Fruit fly (Drosophila melanogaster) whole organism, embryonic: ENCODE measurements around the gene dUTPase.
A peak's percentile ranks its signal among the peaks of the same experiment; 100 is the strongest.

ENCODE experiments used
- Abd-B ChIP-seq: fragments of 200-800 bp; sonication (Bioruptor generic); optimal IDR thresholded peaks from 2 replicates; lab custom pipeline; 2018; ENCODE audit warnings: missing biosample characterization, mild to moderate bottlenecking, missing genetic modification characterization, moderate library complexity
- CG12299 ChIP-seq: fragments of 200-800 bp; sonication (Bioruptor generic); optimal IDR thresholded peaks from 2 replicates; lab custom pipeline; 2018; ENCODE audit warnings: missing biosample characterization, mild to moderate bottlenecking, missing genetic modification characterization
- CG13424 ChIP-seq: fragments of 200-800 bp; sonication (Bioruptor generic); optimal IDR thresholded peaks from 2 replicates; lab custom pipeline; 2019; ENCODE audit warnings: missing biosample characterization, mild to moderate bottlenecking, missing genetic modification characterization, moderate library complexity
- CG13775 ChIP-seq: fragments of 200-800 bp; sonication (Bioruptor generic); optimal IDR thresholded peaks from 3 replicates; lab custom pipeline; 2017; ENCODE audit warnings: missing biosample characterization, mild to moderate bottlenecking, missing genetic modification characterization
- CG17186 ChIP-seq: fragments of 200-800 bp; sonication (Bioruptor generic); optimal IDR thresholded peaks from 3 replicates; lab custom pipeline; 2017; ENCODE audit warnings: missing biosample characterization, missing genetic modification reagents, missing genetic modification characterization
- CG17829 ChIP-seq: fragments of 200-800 bp; optimal IDR thresholded peaks from 2 replicates; lab custom pipeline; 2019; ENCODE audit warnings: missing biosample characterization, mild to moderate bottlenecking, missing genetic modification characterization, moderate library complexity
- CG1792 ChIP-seq: fragments of 200-800 bp; sonication (Bioruptor generic); optimal IDR thresholded peaks from 2 replicates; lab custom pipeline; 2016; ENCODE audit warnings: missing biosample characterization, missing genetic modification characterization
- CG18011 ChIP-seq: fragments of 200-800 bp; sonication (Bioruptor generic); optimal IDR thresholded peaks from 2 replicates; lab custom pipeline; 2017; ENCODE audit warnings: missing biosample characterization, missing genetic modification characterization, mild to moderate bottlenecking, moderate library complexity, missing genotype
- CG2116 ChIP-seq: fragments of 200-800 bp; sonication (Bioruptor generic); optimal IDR thresholded peaks from 3 replicates; lab custom pipeline; 2018; ENCODE audit warnings: missing biosample characterization, mild to moderate bottlenecking, missing genetic modification characterization
- CG2889 ChIP-seq: fragments of 200-800 bp; sonication (Bioruptor generic); IDR thresholded peaks from 3 replicates; pipeline ENCODE4 v1.3.6; 2022; ENCODE audit warnings: missing biosample characterization, missing genetic modification characterization
- CG30431 ChIP-seq: fragments of 200-800 bp; sonication (Bioruptor generic); optimal IDR thresholded peaks from 2 replicates; lab custom pipeline; 2017; ENCODE audit warnings: missing biosample characterization, missing genetic modification characterization
- CG33557 ChIP-seq: fragments of 200-800 bp; sonication (Bioruptor generic); optimal IDR thresholded peaks from 2 replicates; lab custom pipeline; 2019; ENCODE audit warnings: missing biosample characterization, mild to moderate bottlenecking, missing genetic modification characterization, moderate library complexity
- CG5180 ChIP-seq: fragments of 200-800 bp; sonication (Bioruptor generic); optimal IDR thresholded peaks from 3 replicates; lab custom pipeline; 2017; ENCODE audit warnings: missing biosample characterization, missing genetic modification characterization, mild to moderate bottlenecking, moderate library complexity, missing genetic modification reagents
- CG6689 ChIP-seq: fragments of 200-800 bp; sonication (Bioruptor generic); IDR thresholded peaks from 2 replicates; pipeline ENCODE4 v1.3.6; 2022; ENCODE audit warnings: missing biosample characterization, missing genetic modification characterization
- CG6765 ChIP-seq: fragments of 200-800 bp; sonication (Bioruptor generic); optimal IDR thresholded peaks from 3 replicates; lab custom pipeline; 2017; ENCODE audit warnings: missing biosample characterization, mild to moderate bottlenecking, missing genetic modification characterization
- CG6791 ChIP-seq: fragments of 200-800 bp; sonication (Bioruptor generic); IDR thresholded peaks from 3 replicates; pipeline ENCODE4 v1.3.6; 2022; ENCODE audit warnings: missing biosample characterization, missing genetic modification characterization; ENCODE audit not compliant: partially characterized antibody
- CG7839 ChIP-seq: fragments of 200-800 bp; sonication (Bioruptor generic); optimal IDR thresholded peaks from 3 replicates; lab custom pipeline; 2018; ENCODE audit warnings: missing biosample characterization, mild to moderate bottlenecking, missing genetic modification characterization, moderate library complexity
- CG7963 ChIP-seq: fragments of 200-800 bp; sonication (Bioruptor generic); IDR thresholded peaks from 3 replicates; pipeline ENCODE4 v1.3.6; 2022; ENCODE audit warnings: missing biosample characterization, missing genetic modification characterization; ENCODE audit not compliant: partially characterized antibody
- CG8089 ChIP-seq: fragments of 200-800 bp; sonication (Bioruptor generic); optimal IDR thresholded peaks from 3 replicates; lab custom pipeline; 2016; ENCODE audit warnings: missing biosample characterization, missing genetic modification characterization
- CkIIα-i1 ChIP-seq: fragments of 200-800 bp; sonication (Bioruptor generic); IDR thresholded peaks from 2 replicates; pipeline ENCODE4 v1.3.6; 2022; ENCODE audit warnings: missing biosample characterization, missing genetic modification characterization
- CoRest ChIP-seq: fragments of 200-800 bp; sonication (Bioruptor generic); optimal IDR thresholded peaks from 3 replicates; lab custom pipeline; 2018; ENCODE audit warnings: missing biosample characterization, mild to moderate bottlenecking, missing genetic modification characterization, moderate library complexity
- Doc2 ChIP-seq: fragments of 200-800 bp; sonication (Bioruptor generic); IDR thresholded peaks from 2 replicates; pipeline ENCODE4 v1.3.6; 2022; ENCODE audit warnings: missing biosample characterization, missing genetic modification characterization
- Dp ChIP-seq: fragments of 200-800 bp; sonication (Bioruptor generic); optimal IDR thresholded peaks from 2 replicates; lab custom pipeline; 2018; ENCODE audit warnings: missing biosample characterization, mild to moderate bottlenecking, missing genetic modification characterization, moderate library complexity
- Drgx ChIP-seq: fragments of 200-800 bp; sonication (Bioruptor generic); IDR thresholded peaks from 2 replicates; pipeline ENCODE4 v1.3.6; 2022; ENCODE audit warnings: missing biosample characterization, missing genetic modification characterization
- Ets65A ChIP-seq: fragments of 200-800 bp; sonication (Bioruptor generic); peaks from one replicate; lab custom pipeline; 2016; ENCODE audit warnings: missing biosample characterization, missing genetic modification characterization
- Ets97D ChIP-seq: fragments of 200-800 bp; sonication (Bioruptor generic); optimal IDR thresholded peaks from 3 replicates; lab custom pipeline; 2016; ENCODE audit warnings: missing biosample characterization, missing genetic modification characterization
- HLH4C ChIP-seq: fragments of 200-800 bp; sonication (Bioruptor generic); IDR thresholded peaks from 3 replicates; pipeline ENCODE4 v1.3.6; 2022; ENCODE audit warnings: missing biosample characterization, missing genetic modification characterization; ENCODE audit not compliant: partially characterized antibody
- Oli ChIP-seq: fragments of 200-800 bp; sonication (Bioruptor generic); optimal IDR thresholded peaks from 2 replicates; lab custom pipeline; 2018; ENCODE audit warnings: missing biosample characterization, mild to moderate bottlenecking, missing genetic modification characterization, moderate library complexity
- Scr ChIP-seq: fragments of 200-800 bp; sonication (Bioruptor generic); IDR thresholded peaks from 2 replicates; pipeline ENCODE4 v1.3.6; 2022; ENCODE audit warnings: missing biosample characterization, missing genetic modification characterization; ENCODE audit not compliant: partially characterized antibody
- Sox100B ChIP-seq: fragments of 200-800 bp; sonication (Bioruptor generic); optimal IDR thresholded peaks from 3 replicates; lab custom pipeline; 2018; ENCODE audit warnings: missing biosample characterization, mild to moderate bottlenecking, missing genetic modification characterization
- YL-1 ChIP-seq: fragments of 200-800 bp; sonication (Bioruptor generic); optimal IDR thresholded peaks from 3 replicates; lab custom pipeline; 2017; ENCODE audit warnings: missing biosample characterization, mild to moderate bottlenecking, missing genetic modification characterization
- bigmax ChIP-seq: fragments of 200-800 bp; sonication (Bioruptor generic); optimal IDR thresholded peaks from 2 replicates; lab custom pipeline; 2018; ENCODE audit warnings: missing biosample characterization, mild to moderate bottlenecking, missing genetic modification characterization
- dimm ChIP-seq: fragments of 200-800 bp; sonication (Bioruptor generic); IDR thresholded peaks from 2 replicates; pipeline ENCODE4 v1.3.6; 2022; ENCODE audit warnings: missing biosample characterization, missing genetic modification characterization
- dysf ChIP-seq: fragments of 200-800 bp; sonication (Bioruptor generic); IDR thresholded peaks from 3 replicates; pipeline ENCODE4 v1.3.6; 2022; ENCODE audit warnings: missing biosample characterization, missing genetic modification characterization
- exex ChIP-seq: fragments of 200-800 bp; sonication (Bioruptor generic); optimal IDR thresholded peaks from 4 replicates; lab custom pipeline; 2018; ENCODE audit warnings: missing biosample characterization, mild to moderate bottlenecking, missing genetic modification characterization, moderate library complexity
- gcm2 ChIP-seq: fragments of 200-800 bp; sonication (Bioruptor generic); optimal IDR thresholded peaks from 2 replicates; lab custom pipeline; 2016; ENCODE audit warnings: missing biosample characterization, missing genetic modification characterization
- gro ChIP-seq: fragments of 200-800 bp; sonication (Bioruptor generic); optimal IDR thresholded peaks from 2 replicates; lab custom pipeline; 2016; ENCODE audit warnings: missing biosample characterization, missing genetic modification characterization
- kni ChIP-seq: fragments of 200-800 bp; sonication (Bioruptor generic); optimal IDR thresholded peaks from 3 replicates; lab custom pipeline; 2017; ENCODE audit warnings: mild to moderate bottlenecking, missing biosample characterization, missing genetic modification reagents, missing genetic modification characterization
- lov ChIP-seq, 2 experiments: fragments of 200-800 bp in 1 of 2; fragments of >200 bp in 1 of 2; sonication (Bioruptor generic) in 1 of 2; IDR thresholded peaks in 1 of 2; optimal IDR thresholded peaks in 1 of 2; 2 replicates in 1 of 2; 3 replicates in 1 of 2; pipeline versions ENCODE4 v1.3.6 to Lab custom; 2017 to 2022; ENCODE audit warnings: missing biosample characterization in 1 of 2, missing genetic modification characterization in 1 of 2
- nmo ChIP-seq: fragments of 200-800 bp; sonication (Bioruptor generic); optimal IDR thresholded peaks from 2 replicates; lab custom pipeline; 2018; ENCODE audit warnings: missing biosample characterization, mild to moderate bottlenecking, missing genetic modification characterization, moderate library complexity
- onecut ChIP-seq: fragments of 200-800 bp; sonication (Bioruptor generic); IDR thresholded peaks from 2 replicates; pipeline ENCODE4 v1.3.6; 2022; ENCODE audit warnings: missing biosample characterization, missing genetic modification characterization
- pfk ChIP-seq: fragments of 200-800 bp; sonication (Bioruptor generic); optimal IDR thresholded peaks from 2 replicates; lab custom pipeline; 2018; ENCODE audit warnings: missing biosample characterization, mild to moderate bottlenecking, missing genetic modification characterization, moderate library complexity
- phol ChIP-seq: fragments of 200-800 bp; sonication (Bioruptor generic); optimal IDR thresholded peaks from 3 replicates; lab custom pipeline; 2018; ENCODE audit warnings: missing biosample characterization, mild to moderate bottlenecking, missing genetic modification characterization, moderate library complexity
- pzg ChIP-seq: fragments of 200-800 bp; sonication (Bioruptor generic); optimal IDR thresholded peaks from 3 replicates; lab custom pipeline; 2018; ENCODE audit warnings: missing biosample characterization, mild to moderate bottlenecking, missing genetic modification characterization, moderate library complexity
- repo ChIP-seq: fragments of 200-800 bp; sonication (Bioruptor generic); optimal IDR thresholded peaks from 2 replicates; lab custom pipeline; 2016; ENCODE audit warnings: missing biosample characterization, missing genetic modification characterization
- row ChIP-seq: fragments of 200-800 bp; sonication (Bioruptor generic); IDR thresholded peaks from 3 replicates; pipeline ENCODE4 v1.3.6; 2022; ENCODE audit warnings: missing biosample characterization, missing genetic modification characterization
- stwl ChIP-seq: fragments of 200-800 bp; sonication (Bioruptor generic); optimal IDR thresholded peaks from 3 replicates; lab custom pipeline; 2018; ENCODE audit warnings: missing biosample characterization, mild to moderate bottlenecking, missing genetic modification characterization, moderate library complexity
- z ChIP-seq: fragments of 200-800 bp; sonication (Bioruptor generic); IDR thresholded peaks from 3 replicates; pipeline ENCODE4 v1.3.6; 2022; ENCODE audit warnings: missing biosample characterization, missing genetic modification characterization

dUTPase gene

dm6 chr2L:10976046-10976863 lies 34.9 kb upstream of the dUTPase start, which contains the start of the genes ATPsynG and SCAR (continued):
- no peak for TF ChIP-seq repo (GFP tag; lab: Kevin White, UChicago)
- TF ChIP-seq CG8089 (GFP tag; lab: Kevin White, UChicago), result no peak
- no peak for TF ChIP-seq CG12299 (tag; lab: Kevin White, UChicago)
- peak; percentile 79 for TF ChIP-seq YL-1 (GFP tag; lab: Kevin White, UChicago)
- TF ChIP-seq phol (tag; lab: Kevin White, UChicago), result peak; percentile 31
- TF ChIP-seq Drgx (GFP tag; lab: Robert Waterston, UW), result no peak
- no peak for TF ChIP-seq exex (tag; lab: Kevin White, UChicago)
- TF ChIP-seq CG6791 (GFP tag; lab: Robert Waterston, UW), result no peak
- no peak for TF ChIP-seq gro (GFP tag; lab: Kevin White, UChicago)
- TF ChIP-seq Sox100B (GFP tag; lab: Kevin White, UChicago), result no peak
- TF ChIP-seq Dp (GFP tag; lab: Kevin White, UChicago), result no peak
- no peak for TF ChIP-seq Oli
- TF ChIP-seq gcm2 (GFP tag; lab: Kevin White, UChicago), result no peak
- no peak for TF ChIP-seq CG33557
- TF ChIP-seq CG7839 (tag; lab: Kevin White, UChicago), result no peak
- TF ChIP-seq CG18011 (GFP tag; lab: Kevin White, UChicago), result no peak
- TF ChIP-seq CG2889 (GFP tag; lab: Robert Waterston, UW), result no peak
- no peak for TF ChIP-seq CG13424 (tag; lab: Kevin White, UChicago)
- peak; percentile 32 for TF ChIP-seq nmo (GFP tag; lab: Kevin White, UChicago)
- no peak for TF ChIP-seq CoRest (tag; lab: Kevin White, UChicago)
- no peak for TF ChIP-seq pfk
- peak; percentile 22 for TF ChIP-seq CG17829 (tag; lab: Kevin White, UChicago)
- TF ChIP-seq stwl, result peak; percentile 41
- peak; percentile 51; the same call in 1 of the 3 replicates for TF ChIP-seq row
- peak; percentile 29 for TF ChIP-seq Ets65A (GFP tag; lab: Kevin White, UChicago)
- TF ChIP-seq CG6765 (GFP tag; lab: Kevin White, UChicago), result no peak
- TF ChIP-seq Abd-B, result no peak
- no peak for TF ChIP-seq CG17186
- TF ChIP-seq Scr, result peak; percentile 32; the same call in 1 of the 2 replicates
- peak; percentile 21 for TF ChIP-seq CG13775
- no peak for TF ChIP-seq lov (optimal IDR thresholded peaks at IDR 0.05; lab: Kevin White, UChicago)
- TF ChIP-seq lov (GFP tag; IDR thresholded peaks at IDR 0.05; lab: Robert Waterston, UW), result no peak
- no peak for TF ChIP-seq CG5180 (GFP tag; lab: Kevin White, UChicago)
- no peak for TF ChIP-seq z (GFP tag; lab: Robert Waterston, UW)
- no peak for TF ChIP-seq Ets97D (GFP tag; lab: Kevin White, UChicago)
- TF ChIP-seq kni (GFP tag; lab: Kevin White, UChicago), result no peak
- no peak for TF ChIP-seq dimm (GFP tag; lab: Robert Waterston, UW)
- TF ChIP-seq CkIIα-i1 (GFP tag; lab: Robert Waterston, UW), result no peak
- TF ChIP-seq CG6689 (GFP tag; lab: Robert Waterston, UW), result no peak
- peak; percentile 38 for TF ChIP-seq pzg
- no peak for TF ChIP-seq Doc2
- no peak for TF ChIP-seq CG7963 (GFP tag; lab: Robert Waterston, UW)
- TF ChIP-seq HLH4C (GFP tag; lab: Robert Waterston, UW), result no peak
- no peak for TF ChIP-seq CG30431 (GFP tag; lab: Kevin White, UChicago)
- peak; percentile 95 for TF ChIP-seq onecut (GFP tag; lab: Robert Waterston, UW)
- no peak for TF ChIP-seq dysf
- peak; percentile 48 for TF ChIP-seq CG2116 (GFP tag; lab: Kevin White, UChicago)
- TF ChIP-seq CG1792, result no peak
- no peak for TF ChIP-seq bigmax (GFP tag; lab: Kevin White, UChicago)
